Worm (Caenorhabditis elegans): ENCODE results near the gene F43D2.7.

- no peak for TF ChIP-seq lsy-2 (tag; optimal IDR thresholded peaks at IDR 0.05)
- no peak for TF ChIP-seq fkh-10 (GFP tag; optimal IDR thresholded peaks at IDR 0.05)
- TF ChIP-seq zag-1 (tag; optimal IDR thresholded peaks at IDR 0.05), result no peak
- TF ChIP-seq nhr-77 (tag; optimal IDR thresholded peaks at IDR 0.05), result no peak
- peak; percentile 26 for TF ChIP-seq mep-1 (tag; optimal IDR thresholded peaks at IDR 0.05)
- TF ChIP-seq lin-14 (GFP tag; optimal IDR thresholded peaks at IDR 0.05), result peak; percentile 5
- no peak for TF ChIP-seq isw-1 (GFP tag; IDR thresholded peaks at IDR 0.05)
- no peak for TF ChIP-seq nhr-11 (tag; optimal IDR thresholded peaks at IDR 0.05)
- no peak for TF ChIP-seq dpl-1 (GFP tag; optimal IDR thresholded peaks at IDR 0.05)
- TF ChIP-seq nhr-76 (tag; optimal IDR thresholded peaks at IDR 0.05), result no peak
Measured at ce11 chrV:14686231-14687105, 46.5 kb upstream of the F43D2.7 start.

Data from whole organism, L1 larva.